Worm (Caenorhabditis elegans) whole organism, L4 larva: ENCODE data around the gene Y82E9BL.3.

Source experiments
- lsy-2 ChIP-seq, 2 experiments: fragments of 150-350 bp in 1 of 2; sonication (generic microtip) in 1 of 2; optimal IDR thresholded peaks; 2 replicates each; lab custom pipeline; 2014 to 2017; ENCODE audit warnings: missing biosample characterization in 2 of 2, missing genetic modification characterization in 2 of 2
- nhr-237 ChIP-seq: sonication (generic microtip); optimal IDR thresholded peaks from 2 replicates; lab custom pipeline; 2017; ENCODE audit warnings: missing biosample characterization, missing genetic modification characterization
- tag-97 ChIP-seq: fragments of 200-800 bp; sonication (Bioruptor generic); IDR thresholded peaks from 2 replicates; pipeline ENCODE4 v1.3.6; 2022; ENCODE audit warnings: missing genetic modification characterization, missing compliant biosample characterization

ce11 chrIII:1347003-1347402, 3.6 kb downstream of the Y82E9BL.3 start:
- TF ChIP-seq lsy-2 (tag; optimal IDR thresholded peaks at IDR 0.05; lab: Kevin White, UChicago): no peak
- TF ChIP-seq tag-97 (GFP tag; lab: Robert Waterston, UW): no peak
- TF ChIP-seq nhr-237 (tag; lab: Kevin White, UChicago): no peak
